Fruit fly (Drosophila melanogaster) Kc167 (cell line): ENCODE results near the gene pasha.

Experiments
- Myc ChIP-seq: fragments of >200 bp; optimal IDR thresholded peaks from 2 replicates; lab custom pipeline; 2017; ENCODE audit warnings: missing external identifiers
- Sin3A ChIP-seq: fragments of >200 bp; optimal IDR thresholded peaks from 2 replicates; lab custom pipeline; 2018; ENCODE audit warnings: missing external identifiers
- h ChIP-seq: fragments of >200 bp; optimal IDR thresholded peaks from 3 replicates; lab custom pipeline; 2018; ENCODE audit warnings: missing external identifiers
- insv ChIP-seq: fragments of >200 bp; optimal IDR thresholded peaks from 3 replicates; lab custom pipeline; 2018; ENCODE audit warnings: missing external identifiers
- psq ChIP-seq: fragments of >200 bp; optimal IDR thresholded peaks from 2 replicates; lab custom pipeline; 2017; ENCODE audit warnings: missing external identifiers
- ttk ChIP-seq: sonication (Bioruptor generic); optimal IDR thresholded peaks from 2 replicates; lab custom pipeline; 2017; ENCODE audit warnings: missing external identifiers

Gene pasha

DNA sequence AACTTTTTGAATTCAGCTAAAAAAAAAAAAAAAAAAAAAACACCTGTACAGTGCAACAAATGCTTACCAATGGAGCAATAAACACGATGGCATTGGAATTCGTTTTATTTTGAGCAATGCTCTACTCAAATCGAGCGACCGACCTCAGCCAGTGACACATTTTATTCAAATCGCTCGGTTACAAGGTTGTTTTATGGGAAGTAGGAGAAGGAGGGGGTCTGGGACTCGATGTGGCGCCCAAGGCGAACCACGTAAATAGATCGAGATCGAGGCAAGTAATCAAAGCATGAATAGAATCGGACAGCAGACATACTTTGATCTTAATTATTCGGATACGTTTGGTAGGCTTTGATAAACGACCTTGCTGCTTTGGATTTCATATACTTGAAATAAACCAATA is 14.5 kb upstream of the pasha start:
- TF ChIP-seq ttk (no peak), psq (lab: Kevin White, UChicago) (no peak), insv (lab: Kevin White, UChicago) (no peak), h (no peak), Sin3A (lab: Kevin White, UChicago) (no peak), Myc (lab: Kevin White, UChicago) (no peak)

dm6 chr3R:31603655-31604054 is 14.1 kb upstream of the pasha start:
- no peak for TF ChIP-seq insv (lab: Kevin White, UChicago)
- TF ChIP-seq Sin3A (lab: Kevin White, UChicago): no peak
- TF ChIP-seq h: no peak
- no peak for TF ChIP-seq Myc (lab: Kevin White, UChicago)
- no peak for TF ChIP-seq ttk
- TF ChIP-seq psq (lab: Kevin White, UChicago): no peak

dm6 chr3R:31604409-31605116 is 13.2 kb upstream of the pasha start:
- TF ChIP-seq ttk: no peak
- TF ChIP-seq Myc (lab: Kevin White, UChicago): no peak
- TF ChIP-seq psq (lab: Kevin White, UChicago): no peak
- TF ChIP-seq h: no peak
- TF ChIP-seq insv (lab: Kevin White, UChicago): no peak
- TF ChIP-seq Sin3A (lab: Kevin White, UChicago): no peak

DNA sequence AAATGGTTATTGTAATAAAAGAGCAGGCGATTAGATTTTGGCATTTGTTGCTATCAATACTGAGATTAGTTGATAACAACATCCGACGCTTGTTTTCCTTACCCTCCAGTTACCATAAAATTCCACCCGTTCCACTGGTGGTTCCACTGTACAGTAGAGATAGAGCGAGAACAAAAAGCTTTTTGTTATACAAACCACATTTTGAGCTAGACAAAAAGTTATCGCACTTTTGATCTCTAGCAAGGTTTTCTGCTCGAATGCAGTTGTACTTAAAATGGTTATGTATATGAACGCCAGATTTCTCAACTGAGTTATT is 12.7 kb upstream of the pasha start:
- no peak for TF ChIP-seq h
- TF ChIP-seq ttk: no peak
- no peak for TF ChIP-seq insv (lab: Kevin White, UChicago)
- no peak for TF ChIP-seq Sin3A (lab: Kevin White, UChicago)
- TF ChIP-seq psq (lab: Kevin White, UChicago): no peak
- TF ChIP-seq Myc (lab: Kevin White, UChicago): no peak

DNA sequence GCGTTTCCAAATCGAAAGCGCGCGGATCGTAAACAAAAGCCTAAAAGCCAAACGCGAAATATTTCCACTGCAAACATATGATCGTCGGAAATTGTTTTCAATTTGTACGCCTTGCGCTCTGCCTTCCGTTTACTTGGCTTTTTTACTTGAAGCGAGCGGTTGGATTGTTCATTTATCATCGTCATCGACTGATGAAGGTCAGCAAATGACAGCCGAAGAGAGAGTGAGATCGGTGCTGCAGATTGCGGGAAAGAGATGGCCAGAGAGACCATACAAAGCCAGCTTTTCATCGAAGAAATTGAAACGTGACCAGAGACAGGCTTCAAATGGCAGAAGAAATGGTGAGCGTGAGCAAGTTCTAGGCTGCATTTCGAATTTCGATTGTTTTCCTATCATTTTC is 12.0 kb upstream of the pasha start:
- no peak for TF ChIP-seq psq (lab: Kevin White, UChicago)
- no peak for TF ChIP-seq Myc (lab: Kevin White, UChicago)
- TF ChIP-seq h: no peak
- TF ChIP-seq ttk: no peak
- no peak for TF ChIP-seq Sin3A (lab: Kevin White, UChicago)
- no peak for TF ChIP-seq insv (lab: Kevin White, UChicago)

DNA sequence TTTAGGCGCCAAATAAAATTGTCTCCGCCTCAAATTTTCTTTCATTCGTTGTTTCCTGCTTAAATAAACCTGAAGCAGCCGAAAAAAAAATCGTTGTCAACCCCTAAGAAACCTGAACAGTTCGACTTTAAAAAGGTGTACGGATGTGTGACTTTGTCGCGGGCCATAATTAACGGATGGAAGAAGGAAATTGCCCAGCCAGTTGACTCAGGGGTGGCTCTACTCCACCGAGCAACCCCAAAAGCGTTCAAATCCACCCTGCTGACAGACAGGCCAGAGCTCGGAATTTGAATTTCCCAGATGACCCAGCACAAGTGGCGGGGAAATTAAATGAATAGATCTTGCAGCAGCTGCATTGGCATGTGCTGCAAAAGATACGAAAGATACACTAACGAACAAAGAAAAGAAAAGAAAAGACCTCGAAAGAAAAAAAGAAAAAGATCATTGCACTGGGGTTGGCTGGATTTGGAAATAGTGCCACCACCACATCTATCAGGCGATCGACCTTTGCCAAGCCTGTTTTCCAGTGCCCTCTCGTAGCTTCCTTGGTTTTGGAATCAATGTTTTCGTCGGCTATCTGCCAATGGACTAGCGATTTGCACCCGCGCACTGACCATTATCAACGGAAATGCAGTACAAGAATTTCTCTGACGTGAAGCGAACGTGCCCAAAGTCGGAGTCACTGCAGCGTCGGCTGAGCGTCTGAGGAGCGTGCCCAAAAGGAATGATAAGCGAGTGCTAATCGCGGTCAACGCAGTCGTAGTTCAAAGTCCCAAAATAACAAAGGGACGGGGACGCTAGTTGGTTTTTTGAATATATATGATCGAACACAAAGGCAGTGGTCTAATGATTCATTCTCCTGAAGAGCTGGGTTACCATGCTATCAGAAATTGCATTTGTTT is 11.3 kb upstream of the pasha start:
- TF ChIP-seq h (no peak), ttk (no peak), Myc (lab: Kevin White, UChicago) (no peak), Sin3A (lab: Kevin White, UChicago) (no peak), insv (lab: Kevin White, UChicago) (no peak), psq (lab: Kevin White, UChicago) (no peak)

DNA sequence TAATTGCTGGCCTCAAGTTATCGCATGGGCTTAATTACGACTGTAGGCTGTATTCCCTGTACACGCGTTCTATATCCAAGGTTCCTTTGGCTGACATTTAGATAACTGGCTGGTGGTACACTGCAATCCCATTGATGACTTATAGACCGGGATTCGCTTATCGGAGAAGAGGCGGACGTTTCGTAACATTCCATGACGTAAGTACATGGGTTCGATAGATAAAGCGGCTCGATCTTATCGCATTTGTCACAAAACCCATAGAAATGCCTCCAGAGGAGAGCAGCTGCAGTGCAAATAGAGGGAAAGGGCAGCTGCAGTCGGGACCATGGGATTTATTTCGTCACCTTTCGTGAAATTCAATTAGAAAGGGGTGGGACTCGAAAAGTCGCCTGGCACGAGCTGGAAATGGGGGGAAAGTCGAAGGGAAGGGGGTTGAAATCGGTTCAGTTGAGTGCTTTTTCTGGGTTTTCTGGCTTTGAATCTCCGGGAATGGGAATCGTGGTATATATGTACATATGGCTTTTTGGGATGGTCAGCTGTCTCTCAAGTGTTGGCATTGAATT is 10.4 kb upstream of the pasha start:
- no peak for TF ChIP-seq insv (lab: Kevin White, UChicago)

dm6 chr3R:31608030-31608429 is 9.7 kb upstream of the pasha start:
- TF ChIP-seq insv (lab: Kevin White, UChicago) (no peak), psq (lab: Kevin White, UChicago) (no peak), h (no peak), Myc (lab: Kevin White, UChicago) (no peak), Sin3A (lab: Kevin White, UChicago) (no peak), ttk (no peak)

- TF ChIP-seq psq (lab: Kevin White, UChicago) (peak; percentile 4), insv (lab: Kevin White, UChicago) (no peak)
Measured at dm6 chr3R:31608438-31609188, 9.2 kb upstream of the pasha start.

DNA sequence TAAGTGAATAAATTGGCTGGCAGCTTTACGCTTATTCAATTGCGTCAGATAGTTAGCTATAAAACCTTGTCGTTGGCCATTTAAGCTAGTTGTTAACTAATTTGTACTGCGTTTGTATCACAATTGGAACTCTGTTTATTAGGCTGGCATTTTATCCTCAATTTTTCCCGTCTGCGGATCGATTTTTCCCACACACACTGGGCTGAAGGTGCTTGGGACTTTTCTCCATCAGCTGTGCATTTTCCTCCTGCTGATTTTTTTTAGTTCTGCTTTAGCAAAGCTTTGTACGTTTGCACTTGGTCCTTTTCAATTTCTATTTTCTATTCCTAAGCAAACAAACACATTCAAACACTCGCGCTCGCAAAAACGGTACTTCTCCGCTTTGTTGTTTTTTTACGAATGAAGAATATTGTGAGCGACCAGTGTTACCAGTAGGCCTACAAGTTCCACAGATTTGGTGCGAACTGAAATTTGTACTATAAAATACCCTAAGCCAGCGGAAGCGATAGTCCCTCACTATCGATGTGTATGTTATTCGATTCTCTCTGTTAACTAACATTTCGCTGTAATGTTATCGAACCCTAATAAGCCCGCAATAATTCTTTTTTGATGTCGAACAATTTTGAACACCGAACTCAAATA is 8.2 kb upstream of the pasha start:
- no peak for TF ChIP-seq insv (lab: Kevin White, UChicago)
- no peak for TF ChIP-seq h
- TF ChIP-seq ttk: no peak
- no peak for TF ChIP-seq Myc (lab: Kevin White, UChicago)
- no peak for TF ChIP-seq Sin3A (lab: Kevin White, UChicago)
- TF ChIP-seq psq (lab: Kevin White, UChicago): no peak
